Worm (Caenorhabditis elegans) whole organism, L4 larva: ENCODE data around the gene T28H11.7.

Experiments used
- D1046.2 ChIP-seq: fragments of 200-800 bp; sonication (Bioruptor generic); IDR thresholded peaks from 2 replicates; pipeline ENCODE4 v1.3.6; 2022; ENCODE audit warnings: missing genetic modification characterization, missing compliant biosample characterization
- F44E2.7 ChIP-seq: fragments of 200-800 bp; sonication (Bioruptor generic); IDR thresholded peaks from 2 replicates; pipeline ENCODE4 v2.1.2; 2022; ENCODE audit warnings: missing genetic modification characterization, missing compliant biosample characterization
- T20F7.1 ChIP-seq: fragments of 200-800 bp; sonication (Bioruptor generic); optimal IDR thresholded peaks from 2 replicates; lab custom pipeline; 2018; ENCODE audit warnings: mild to moderate bottlenecking, missing genetic modification characterization, missing compliant biosample characterization
- Y5F2A.4 ChIP-seq: fragments of 200-800 bp; sonication (Bioruptor generic); optimal IDR thresholded peaks from 2 replicates; lab custom pipeline; 2018; ENCODE audit warnings: mild to moderate bottlenecking, missing genetic modification characterization, missing compliant biosample characterization
- Y75B8A.6 ChIP-seq: fragments of 200-800 bp; sonication (Bioruptor generic); IDR thresholded peaks from 2 replicates; pipeline ENCODE4 v1.3.6; 2022; ENCODE audit warnings: missing genetic modification reagents, missing genetic modification characterization, missing compliant biosample characterization
- aha-1 ChIP-seq: fragments of 150-350 bp; peaks from one replicate; lab custom pipeline; 2014; ENCODE audit warnings: missing biosample characterization, missing genetic modification characterization
- arid-1 ChIP-seq: fragments of 200-800 bp; sonication (Bioruptor generic); conservative IDR thresholded peaks from 2 replicates; pipeline ENCODE4 v1.3.6; 2022; ENCODE audit warnings: missing genetic modification reagents, missing genetic modification characterization, missing compliant biosample characterization
- ceh-44 ChIP-seq: fragments of 200-800 bp; sonication (Bioruptor generic); IDR thresholded peaks from 2 replicates; pipeline ENCODE4 v1.3.6; 2022; ENCODE audit warnings: missing genetic modification reagents, missing genetic modification characterization, missing compliant biosample characterization
- daf-16 ChIP-seq, 3 experiments: sonication (generic microtip); optimal IDR thresholded peaks; 2 replicates each; lab custom pipeline; 2016 to 2017; ENCODE audit warnings: missing genetic modification characterization in 3 of 3, missing genetic modification reagents in 3 of 3, mild to moderate bottlenecking in 2 of 3, missing compliant biosample characterization in 2 of 3, missing biosample characterization in 1 of 3, moderate library complexity in 1 of 3
- daf-8 ChIP-seq: fragments of 200-800 bp; sonication (Bioruptor generic); IDR thresholded peaks from 2 replicates; pipeline ENCODE4 v1.3.6; 2022; ENCODE audit warnings: missing genetic modification characterization, missing compliant biosample characterization
- fkh-10 ChIP-seq: fragments of 150-350 bp; optimal IDR thresholded peaks from 2 replicates; lab custom pipeline; 2014; ENCODE audit warnings: missing biosample characterization, missing genetic modification reagents, missing genetic modification characterization
- hlh-11 ChIP-seq: fragments of 200-800 bp; sonication (Bioruptor generic); optimal IDR thresholded peaks from 2 replicates; lab custom pipeline; 2018; ENCODE audit warnings: mild to moderate bottlenecking, missing genetic modification characterization, missing compliant biosample characterization
- lin-1 ChIP-seq: fragments of 200-800 bp; sonication (Bioruptor generic); IDR thresholded peaks from 2 replicates; pipeline ENCODE4 v1.3.6; 2022; ENCODE audit warnings: missing genetic modification reagents, missing genetic modification characterization, missing compliant biosample characterization
- mdt-29 ChIP-seq: fragments of 200-800 bp; sonication (Bioruptor generic); IDR thresholded peaks from 2 replicates; pipeline ENCODE4 v1.3.6; 2022; ENCODE audit warnings: missing genetic modification reagents, missing genetic modification characterization, missing compliant biosample characterization
- mes-2 ChIP-seq: sonication (generic microtip); optimal IDR thresholded peaks from 2 replicates; lab custom pipeline; 2016; ENCODE audit warnings: missing genotype, mild to moderate bottlenecking, missing genetic modification characterization, missing compliant biosample characterization; ENCODE audit not compliant: poor library complexity, severe bottlenecking
- nhr-11 ChIP-seq: fragments of 150-350 bp; optimal IDR thresholded peaks from 2 replicates; lab custom pipeline; 2014; ENCODE audit warnings: missing biosample characterization, missing genetic modification characterization
- nhr-28 ChIP-seq: fragments of 150-350 bp; optimal IDR thresholded peaks from 2 replicates; lab custom pipeline; 2014; ENCODE audit warnings: missing biosample characterization, missing genetic modification characterization
- nhr-6 ChIP-seq: fragments of 150-350 bp; optimal IDR thresholded peaks from 2 replicates; lab custom pipeline; 2014; ENCODE audit warnings: missing biosample characterization, missing genetic modification characterization
- nhr-76 ChIP-seq: fragments of 150-350 bp; optimal IDR thresholded peaks from 2 replicates; lab custom pipeline; 2014; ENCODE audit warnings: missing biosample characterization, missing genetic modification characterization
- nhr-77 ChIP-seq: fragments of 150-350 bp; optimal IDR thresholded peaks from 2 replicates; lab custom pipeline; 2014; ENCODE audit warnings: missing biosample characterization, missing genetic modification characterization
- saeg-2 ChIP-seq: fragments of 200-800 bp; sonication (Bioruptor generic); IDR thresholded peaks from 2 replicates; pipeline ENCODE4 v1.3.6; 2022; ENCODE audit warnings: missing genetic modification reagents, missing genetic modification characterization, missing compliant biosample characterization
- sdz-12 ChIP-seq: fragments of 200-800 bp; sonication (Bioruptor generic); optimal IDR thresholded peaks from 2 replicates; lab custom pipeline; 2018; ENCODE audit warnings: mild to moderate bottlenecking, missing genetic modification characterization, missing compliant biosample characterization
- set-16 ChIP-seq: fragments of 200-800 bp; sonication (Bioruptor generic); IDR thresholded peaks from 2 replicates; pipeline ENCODE4 v1.3.6; 2022; ENCODE audit warnings: missing genetic modification reagents, missing genetic modification characterization, missing compliant biosample characterization
- unc-130 ChIP-seq: sonication (generic microtip); optimal IDR thresholded peaks from 2 replicates; lab custom pipeline; 2016; ENCODE audit warnings: missing genetic modification reagents, missing genetic modification characterization, missing compliant biosample characterization
- unc-39 ChIP-seq: sonication (generic microtip); optimal IDR thresholded peaks from 2 replicates; lab custom pipeline; 2017; ENCODE audit warnings: missing biosample characterization, missing genetic modification characterization
- unc-62 ChIP-seq, 3 experiments: fragments of 150-350 bp in 1 of 3; sonication (generic microtip); optimal IDR thresholded peaks in 2 of 3; peaks in 1 of 3; 1 replicate in 1 of 3; 2 replicates in 2 of 3; lab custom pipeline; 2014 to 2017; ENCODE audit warnings: missing biosample characterization in 3 of 3, missing genetic modification characterization in 3 of 3, missing genetic modification reagents in 3 of 3, missing genotype in 1 of 3
- zfp-2 ChIP-seq: sonication (generic microtip); optimal IDR thresholded peaks from 2 replicates; lab custom pipeline; 2016; ENCODE audit warnings: mild to moderate bottlenecking, missing genetic modification characterization, missing compliant biosample characterization
- zfp-3 ChIP-seq: fragments of 200-800 bp; sonication (Bioruptor generic); conservative IDR thresholded peaks from 2 replicates; pipeline ENCODE4 v1.3.6; 2022; ENCODE audit warnings: missing genetic modification reagents, missing genetic modification characterization, missing compliant biosample characterization
- ztf-11 ChIP-seq: fragments of 150-350 bp; optimal IDR thresholded peaks from 2 replicates; lab custom pipeline; 2014; ENCODE audit warnings: missing biosample characterization, missing genetic modification characterization
- ztf-7 ChIP-seq: fragments of 150-350 bp; optimal IDR thresholded peaks from 2 replicates; lab custom pipeline; 2014; ENCODE audit warnings: missing biosample characterization, missing genetic modification characterization

Gene T28H11.7

DNA sequence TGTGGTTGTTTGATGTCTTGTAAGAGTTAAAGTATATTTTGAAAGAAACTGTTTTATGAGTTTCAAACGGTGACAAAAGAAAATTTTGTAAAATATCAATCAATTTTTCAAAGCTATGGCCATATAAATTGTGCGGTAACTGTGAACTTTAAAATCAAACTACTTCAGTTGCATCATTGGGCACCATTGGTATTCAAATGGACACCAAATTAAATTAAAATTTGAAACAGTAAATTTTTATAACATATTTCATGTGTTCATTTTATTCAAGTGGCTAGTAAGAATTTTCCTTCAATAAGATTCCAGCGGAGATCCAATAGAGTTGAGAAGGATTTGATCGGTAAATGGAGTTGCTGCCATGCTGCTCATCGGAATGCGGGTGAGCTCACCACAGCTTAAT is 14.4 kb upstream of the T28H11.7 start:
- TF ChIP-seq aha-1 (tag; lab: Kevin White, UChicago) (peak; percentile 90), D1046.2 (GFP tag; lab: Robert Waterston, UW) (no peak), arid-1 (no peak)

DNA sequence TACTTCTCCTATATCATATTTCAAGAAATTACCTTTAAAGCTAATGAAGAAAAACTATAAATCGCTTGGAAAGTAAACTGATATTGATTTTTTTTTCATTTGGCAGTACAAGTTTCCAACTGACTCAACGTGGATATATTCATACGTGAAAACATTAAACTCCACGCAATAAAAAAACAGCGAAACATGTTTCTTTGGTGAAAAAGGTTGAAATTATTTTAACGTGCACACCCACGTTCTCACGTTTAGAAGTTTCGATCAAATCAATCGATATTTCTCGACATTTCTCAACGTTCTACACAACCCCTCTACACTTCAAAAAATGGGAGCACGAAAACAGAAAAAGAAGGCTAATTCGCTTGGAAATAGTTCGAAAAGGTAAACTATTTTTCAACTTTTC is 12.0 kb upstream of the T28H11.7 start, which contains the start of the genes best-6 and C09B9.2:
Gene best-6 (minus strand): TSS at position 101 of the 400 bp plus-strand sequence.
Gene C09B9.2 (plus strand): TSS at position 314 of the 400 bp plus-strand sequence.
- TF ChIP-seq fkh-10 (no peak), ztf-11 (tag; lab: Kevin White, UChicago) (no peak), unc-62 (GFP tag; optimal IDR thresholded peaks at IDR 0.05 in 1 of 2; lab: Kevin White, UChicago) (peak in 1 of 2 experiments; percentile 87), unc-62 (tag; optimal IDR thresholded peaks at IDR 0.05; lab: Kevin White, UChicago) (no peak)

DNA sequence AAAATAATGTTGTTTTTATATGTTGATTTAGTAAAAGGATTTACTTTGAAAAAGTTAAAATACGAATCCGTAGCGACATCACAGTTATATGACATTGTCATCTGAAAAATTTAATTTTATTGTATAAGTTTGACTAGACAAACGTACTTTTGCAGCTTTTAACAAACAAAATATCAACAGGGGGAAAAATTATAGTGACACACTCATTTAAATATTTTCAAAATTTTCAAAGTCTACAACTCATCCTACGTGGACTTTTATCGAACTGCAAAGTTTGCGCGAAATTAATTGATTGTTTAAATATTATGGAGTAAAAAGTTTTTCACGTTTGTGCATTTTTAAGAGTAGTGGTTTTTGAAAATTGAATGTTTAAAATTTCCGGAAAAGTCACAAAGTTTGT is 8.7 kb upstream of the T28H11.7 start, which contains the start of gene C09B9.85:
Gene C09B9.85 (minus strand): TSS at position 101 of the 400 bp plus-strand sequence.
- TF ChIP-seq ztf-7 (tag; lab: Kevin White, UChicago): no peak
- no peak for TF ChIP-seq lin-1 (GFP tag; lab: Robert Waterston, UW)
- no peak for TF ChIP-seq Y75B8A.6
- no peak for TF ChIP-seq unc-39 (tag; lab: Kevin White, UChicago)
- TF ChIP-seq sdz-12 (GFP tag; lab: Kevin White, UChicago): no peak
- TF ChIP-seq mdt-29 (GFP tag; lab: Robert Waterston, UW): no peak
- TF ChIP-seq nhr-6: no peak
- TF ChIP-seq T20F7.1: no peak
- no peak for TF ChIP-seq hlh-11 (tag; lab: Kevin White, UChicago)
- TF ChIP-seq F44E2.7 (GFP tag; lab: Robert Waterston, UW): no peak

DNA sequence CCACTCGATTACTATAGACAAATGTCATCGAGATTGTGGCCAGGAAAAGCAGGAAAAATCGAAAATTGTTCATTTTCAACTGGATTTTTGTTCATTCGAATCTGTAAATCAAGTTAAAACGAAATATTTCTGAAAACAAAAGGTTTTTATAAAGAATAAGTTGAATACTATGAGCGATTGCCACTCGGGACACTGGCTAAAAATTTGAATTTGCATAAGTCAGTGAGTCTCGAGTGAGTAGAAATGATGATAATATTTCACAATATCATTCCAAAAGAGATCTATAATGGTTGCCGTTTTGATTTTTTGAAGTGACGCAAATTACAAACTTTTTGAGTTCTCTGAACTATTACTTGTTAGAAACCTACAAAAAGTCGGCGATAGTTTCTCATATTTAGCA is 3.6 kb upstream of the T28H11.7 start, which contains the start of gene T28H11.8:
Gene T28H11.8 (minus strand): TSS at position 101 of the 400 bp plus-strand sequence.
- no peak for TF ChIP-seq zfp-2 (tag; lab: Kevin White, UChicago)
- TF ChIP-seq aha-1 (tag; lab: Kevin White, UChicago): peak; percentile 30
- no peak for TF ChIP-seq mdt-29 (GFP tag; lab: Robert Waterston, UW)
- TF ChIP-seq, all 104 proteins: peak for 1

DNA sequence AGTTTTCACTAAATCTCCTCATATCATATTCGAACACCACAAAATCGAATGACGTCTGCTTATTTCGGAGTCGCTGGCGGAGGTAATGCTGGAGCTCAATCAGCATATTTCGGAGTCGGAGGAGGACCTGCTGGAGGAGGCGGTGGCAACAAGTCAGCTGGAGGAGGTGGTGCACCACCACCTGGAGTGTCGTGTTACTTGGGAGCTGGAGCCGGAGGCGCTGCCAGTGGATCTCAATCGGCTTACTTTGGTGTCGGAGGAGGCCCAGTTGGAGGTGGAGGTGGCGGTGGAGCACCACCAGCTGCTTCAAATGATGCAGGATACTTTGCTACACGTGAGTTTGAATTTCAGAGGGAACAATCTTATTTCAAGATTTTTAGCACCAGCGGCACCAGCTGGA is 514 bp downstream of the T28H11.7 start, which contains the start of gene ssq-4:
Gene ssq-4 (plus strand): TSS at position 19 of the 400 bp plus-strand sequence.
- peak; percentile 83 for TF ChIP-seq set-16 (GFP tag; lab: Robert Waterston, UW)
- TF ChIP-seq, all 104 proteins: peak for 1; not testable (repeated sequence) for 103

DNA sequence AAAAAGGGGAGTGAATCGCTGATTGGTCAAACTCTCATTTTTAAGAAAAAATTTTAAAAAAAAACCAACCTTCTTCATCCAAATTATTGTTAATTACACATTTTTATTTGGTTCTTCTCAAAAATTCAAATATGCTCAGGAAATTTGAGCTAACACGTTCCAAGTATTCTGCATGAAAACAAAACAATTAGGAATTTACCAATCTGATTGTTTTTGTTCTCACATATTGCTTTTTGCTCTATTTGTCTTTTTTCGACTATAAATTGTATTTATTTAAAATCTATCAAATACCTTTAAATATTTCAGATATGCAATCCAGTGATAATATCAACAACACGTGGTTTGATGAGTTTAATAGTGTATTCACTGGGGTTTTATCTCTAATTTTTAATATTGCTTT is 4.7 kb downstream of the T28H11.7 start, which contains the start of gene srm-1:
Gene srm-1 (plus strand): TSS at position 301 of the 400 bp plus-strand sequence.
- TF ChIP-seq daf-16 (GFP tag; optimal IDR thresholded peaks at IDR 0.05; lab: Kevin White, UChicago) (no peak), daf-16 (tag; optimal IDR thresholded peaks at IDR 0.05; lab: Kevin White, UChicago) (no peak), unc-130 (GFP tag; lab: Kevin White, UChicago) (no peak), nhr-76 (no peak), mdt-29 (GFP tag; lab: Robert Waterston, UW) (no peak), Y5F2A.4 (no peak), ceh-44 (no peak), zfp-3 (GFP tag; lab: Robert Waterston, UW) (no peak), mes-2 (tag; lab: Kevin White, UChicago) (no peak), saeg-2 (GFP tag; lab: Robert Waterston, UW) (no peak), daf-8 (GFP tag; lab: Robert Waterston, UW) (no peak), F44E2.7 (GFP tag; lab: Robert Waterston, UW) (no peak), aha-1 (tag; lab: Kevin White, UChicago) (no peak), nhr-11 (tag; lab: Kevin White, UChicago) (no peak), arid-1 (no peak), nhr-77 (tag; lab: Kevin White, UChicago) (no peak), nhr-28 (no peak)
